Fruit fly (Drosophila melanogaster) whole organism, adult: ENCODE measurements around the gene CG13313.

Source experiments
- CG14711 ChIP-seq: fragments of 200-800 bp; sonication (Bioruptor generic); optimal IDR thresholded peaks from 2 replicates; lab custom pipeline; 2018; ENCODE audit warnings: missing biosample characterization, mild to moderate bottlenecking, missing genetic modification characterization, moderate library complexity
- CG1620 ChIP-seq: fragments of 200-800 bp; sonication (Bioruptor generic); optimal IDR thresholded peaks from 2 replicates; lab custom pipeline; 2016; ENCODE audit warnings: missing biosample characterization, missing genetic modification characterization
- CG33017 ChIP-seq: fragments of 200-800 bp; sonication (Bioruptor generic); optimal IDR thresholded peaks from 2 replicates; lab custom pipeline; 2018; ENCODE audit warnings: missing biosample characterization, mild to moderate bottlenecking, missing genetic modification characterization, moderate library complexity
- CG5204 ChIP-seq: fragments of 200-800 bp; sonication (Bioruptor generic); optimal IDR thresholded peaks from 2 replicates; lab custom pipeline; 2016; ENCODE audit warnings: missing biosample characterization, missing genetic modification characterization
- CG7045 ChIP-seq: fragments of 200-800 bp; sonication (Bioruptor generic); optimal IDR thresholded peaks from 2 replicates; lab custom pipeline; 2017; ENCODE audit warnings: missing biosample characterization, mild to moderate bottlenecking, missing genetic modification characterization
- Clk ChIP-seq: fragments of 200-800 bp; sonication (Bioruptor generic); optimal IDR thresholded peaks from 2 replicates; lab custom pipeline; 2017; ENCODE audit warnings: missing biosample characterization, missing genetic modification characterization
- Crg-1 ChIP-seq: fragments of 200-800 bp; sonication (Bioruptor generic); optimal IDR thresholded peaks from 2 replicates; lab custom pipeline; 2016; ENCODE audit warnings: missing biosample characterization, missing genetic modification characterization
- Mnt ChIP-seq: fragments of 200-800 bp; sonication (Bioruptor generic); optimal IDR thresholded peaks from 2 replicates; lab custom pipeline; 2016; ENCODE audit warnings: missing biosample characterization, mild to moderate bottlenecking, missing genetic modification characterization
- cic ChIP-seq: fragments of 200-800 bp; sonication (Bioruptor generic); optimal IDR thresholded peaks from 2 replicates; lab custom pipeline; 2017; ENCODE audit warnings: missing biosample characterization, mild to moderate bottlenecking, missing genetic modification characterization, moderate library complexity
- cnc ChIP-seq, 2 experiments: fragments of >200 bp; optimal IDR thresholded peaks; 2 replicates each; lab custom pipeline; 2017
- kay ChIP-seq: fragments of 200-800 bp; sonication (Bioruptor generic); peaks from one replicate; lab custom pipeline; 2016; ENCODE audit warnings: missing biosample characterization, missing genetic modification characterization, borderline replicate concordance
- ovo ChIP-seq: fragments of 200-800 bp; sonication (Bioruptor generic); optimal IDR thresholded peaks from 2 replicates; lab custom pipeline; 2016; ENCODE audit warnings: missing biosample characterization, missing genetic modification characterization
- pad ChIP-seq: fragments of 200-800 bp; sonication (Bioruptor generic); optimal IDR thresholded peaks from 3 replicates; lab custom pipeline; 2017; ENCODE audit warnings: missing biosample characterization, missing genetic modification characterization, mild to moderate bottlenecking, moderate library complexity, missing genetic modification reagents
- tj ChIP-seq: fragments of 200-800 bp; sonication (Bioruptor generic); optimal IDR thresholded peaks from 3 replicates; lab custom pipeline; 2017; ENCODE audit warnings: missing biosample characterization, mild to moderate bottlenecking, missing genetic modification characterization, moderate library complexity

dm6 chr3L:8919678-8920077 lies 39.0 kb upstream of the CG13313 start:
- TF ChIP-seq kay: no peak
- TF ChIP-seq CG1620 (GFP tag; lab: Kevin White, UChicago): no peak
- no peak for TF ChIP-seq CG14711 (tag; lab: Kevin White, UChicago)
- no peak for TF ChIP-seq Crg-1
- TF ChIP-seq cnc (optimal IDR thresholded peaks at IDR 0.05; lab: Kevin White, UChicago): no peak
- no peak for TF ChIP-seq CG7045 (GFP tag; lab: Kevin White, UChicago)
- no peak for TF ChIP-seq CG33017 (tag; lab: Kevin White, UChicago)
- no peak for TF ChIP-seq pad
- no peak for TF ChIP-seq ovo (GFP tag; lab: Kevin White, UChicago)
- no peak for TF ChIP-seq cic
- no peak for TF ChIP-seq tj (GFP tag; lab: Kevin White, UChicago)
- no peak for TF ChIP-seq Clk
- no peak for TF ChIP-seq CG5204 (GFP tag; lab: Kevin White, UChicago)
- no peak for TF ChIP-seq Mnt (GFP tag; lab: Kevin White, UChicago)
